Fruit fly (Drosophila melanogaster) whole organism, prepupa: ENCODE data around the gene Cp38.

ENCODE experiments used
- CG4318 ChIP-seq: fragments of 200-800 bp; sonication (Bioruptor generic); optimal IDR thresholded peaks from 3 replicates; lab custom pipeline; 2017; ENCODE audit warnings: missing biosample characterization, mild to moderate bottlenecking, missing genetic modification characterization
- CG8319 ChIP-seq: fragments of 200-800 bp; sonication (Bioruptor generic); optimal IDR thresholded peaks from 3 replicates; lab custom pipeline; 2016; ENCODE audit warnings: missing biosample characterization, missing genetic modification characterization
- Eip93F ChIP-seq: fragments of 200-800 bp; sonication (Bioruptor generic); optimal IDR thresholded peaks from 2 replicates; lab custom pipeline; 2016; ENCODE audit warnings: missing biosample characterization, mild to moderate bottlenecking, missing genetic modification characterization
- Ets96B ChIP-seq: fragments of 200-800 bp; optimal IDR thresholded peaks from 2 replicates; lab custom pipeline; 2019; ENCODE audit warnings: missing biosample characterization, mild to moderate bottlenecking, missing genetic modification characterization, moderate library complexity
- OdsH ChIP-seq: fragments of 200-800 bp; sonication (Bioruptor generic); optimal IDR thresholded peaks from 3 replicates; lab custom pipeline; 2016; ENCODE audit warnings: missing biosample characterization, missing genetic modification characterization

DNA sequence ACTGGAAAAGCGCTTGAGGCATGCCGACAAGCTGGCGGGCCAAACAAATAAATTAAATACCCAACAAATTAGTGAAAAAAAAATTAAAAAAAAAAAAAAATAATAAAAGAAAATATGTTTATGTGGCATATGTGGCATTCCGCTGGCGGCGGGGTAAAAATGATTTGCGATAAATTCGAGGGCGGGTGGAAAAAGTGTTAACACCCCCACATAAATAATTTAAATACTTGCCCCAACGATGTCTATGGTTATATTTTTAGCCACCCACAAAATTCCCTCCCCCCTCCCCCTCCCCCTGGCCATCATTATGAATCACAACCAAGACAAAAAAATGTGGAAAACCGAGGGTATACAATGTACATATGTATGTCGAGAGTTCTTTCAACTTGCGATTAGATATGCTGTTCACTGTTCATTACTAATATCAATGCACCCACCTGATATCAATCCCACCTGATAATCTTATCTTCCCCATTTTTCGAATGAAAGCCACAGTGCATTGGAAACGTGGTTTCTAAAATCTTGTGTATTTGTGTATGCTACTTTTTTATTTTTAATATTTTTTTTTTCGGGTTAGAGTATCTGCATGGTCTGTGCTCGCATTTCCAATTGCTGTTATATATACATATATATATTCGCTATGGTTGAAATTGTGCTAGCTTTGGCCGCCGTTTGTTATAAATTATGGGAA lies 31.3 kb upstream of the Cp38 start:
- TF ChIP-seq OdsH (GFP tag; lab: Kevin White, UChicago) (no peak), CG8319 (GFP tag; lab: Kevin White, UChicago) (no peak), Eip93F (GFP tag; lab: Kevin White, UChicago) (no peak), Ets96B (tag; lab: Kevin White, UChicago) (no peak), CG4318 (GFP tag; lab: Kevin White, UChicago) (no peak)
